Fruit fly (Drosophila melanogaster) whole organism, pupa: ENCODE data around the gene CG42834.

Experiments used
- CG10348 ChIP-seq: fragments of 200-800 bp; sonication (Bioruptor generic); IDR thresholded peaks from 2 replicates; pipeline ENCODE4 v1.3.6; 2022; ENCODE audit warnings: missing biosample characterization, missing genetic modification characterization
- CG12605 ChIP-seq: fragments of 200-800 bp; sonication (Bioruptor generic); IDR thresholded peaks from 2 replicates; pipeline ENCODE4 v1.3.6; 2022; ENCODE audit warnings: missing biosample characterization, missing genetic modification characterization
- CG13204 ChIP-seq: fragments of 200-800 bp; sonication (Bioruptor generic); optimal IDR thresholded peaks from 2 replicates; lab custom pipeline; 2018; ENCODE audit warnings: missing biosample characterization, mild to moderate bottlenecking, missing genetic modification characterization, moderate library complexity
- CG14655 ChIP-seq: fragments of 200-800 bp; sonication (Bioruptor generic); optimal IDR thresholded peaks from 3 replicates; lab custom pipeline; 2017; ENCODE audit warnings: mild to moderate bottlenecking, missing biosample characterization, missing genetic modification reagents, missing genetic modification characterization
- CG15710 ChIP-seq: fragments of 200-800 bp; sonication (Bioruptor generic); optimal IDR thresholded peaks from 2 replicates; lab custom pipeline; 2018; ENCODE audit warnings: missing biosample characterization, mild to moderate bottlenecking, missing genetic modification characterization, moderate library complexity
- CG17806 ChIP-seq: fragments of 200-800 bp; sonication (Bioruptor generic); optimal IDR thresholded peaks from 2 replicates; lab custom pipeline; 2018; ENCODE audit warnings: missing biosample characterization, mild to moderate bottlenecking, missing genetic modification characterization, moderate library complexity
- CG32121 ChIP-seq: fragments of 200-800 bp; sonication (Bioruptor generic); IDR thresholded peaks from 2 replicates; pipeline ENCODE4 v1.3.6; 2022; ENCODE audit warnings: missing biosample characterization, missing genetic modification characterization
- CG34367 ChIP-seq: fragments of 200-800 bp; sonication (Bioruptor generic); optimal IDR thresholded peaks from 2 replicates; lab custom pipeline; 2018; ENCODE audit warnings: missing biosample characterization, mild to moderate bottlenecking, missing genetic modification characterization
- CG4496 ChIP-seq: fragments of 200-800 bp; sonication (Bioruptor generic); IDR thresholded peaks from 3 replicates; pipeline ENCODE4 v1.3.6; 2022; ENCODE audit warnings: missing biosample characterization, missing genetic modification characterization
- CG8159 ChIP-seq: fragments of 200-800 bp; sonication (Bioruptor generic); optimal IDR thresholded peaks from 3 replicates; lab custom pipeline; 2018; ENCODE audit warnings: missing biosample characterization, mild to moderate bottlenecking, missing genetic modification characterization, moderate library complexity
- CG8301 ChIP-seq: fragments of 200-800 bp; sonication (Bioruptor generic); optimal IDR thresholded peaks from 2 replicates; lab custom pipeline; 2018; ENCODE audit warnings: missing biosample characterization, mild to moderate bottlenecking, missing genetic modification characterization
- CG9948 ChIP-seq: fragments of 200-800 bp; sonication (Bioruptor generic); optimal IDR thresholded peaks from 2 replicates; lab custom pipeline; 2018; ENCODE audit warnings: missing biosample characterization, mild to moderate bottlenecking, missing genetic modification characterization, moderate library complexity
- D1 ChIP-seq: fragments of 200-800 bp; sonication (Bioruptor generic); optimal IDR thresholded peaks from 2 replicates; lab custom pipeline; 2018; ENCODE audit warnings: missing biosample characterization, mild to moderate bottlenecking, missing genetic modification characterization, moderate library complexity
- EcR ChIP-seq: fragments of 200-800 bp; sonication (Bioruptor generic); optimal IDR thresholded peaks from 3 replicates; lab custom pipeline; 2019; ENCODE audit warnings: missing biosample characterization, missing genetic modification characterization, mild to moderate bottlenecking, moderate library complexity, missing genetic modification reagents
- Ets98B ChIP-seq: fragments of 200-800 bp; sonication (Bioruptor generic); IDR thresholded peaks from 2 replicates; pipeline ENCODE4 v1.3.6; 2022; ENCODE audit warnings: missing biosample characterization, missing genetic modification characterization
- Pif1A ChIP-seq: fragments of 200-800 bp; sonication (Bioruptor generic); optimal IDR thresholded peaks from 3 replicates; lab custom pipeline; 2016; ENCODE audit warnings: missing biosample characterization, missing genetic modification characterization
- Pif1B ChIP-seq: fragments of 200-800 bp; sonication (Bioruptor generic); optimal IDR thresholded peaks from 3 replicates; lab custom pipeline; 2016; ENCODE audit warnings: missing biosample characterization, missing genetic modification characterization
- Snoo ChIP-seq: fragments of 200-800 bp; sonication (Bioruptor generic); optimal IDR thresholded peaks from 3 replicates; lab custom pipeline; 2017; ENCODE audit warnings: missing biosample characterization, mild to moderate bottlenecking, missing genetic modification characterization, inconsistent platforms
- fd96Ca ChIP-seq: fragments of 200-800 bp; sonication (Bioruptor generic); IDR thresholded peaks from 3 replicates; pipeline ENCODE4 v1.3.6; 2022; ENCODE audit warnings: missing biosample characterization, missing genetic modification characterization
- gl ChIP-seq: fragments of 200-800 bp; sonication (Bioruptor generic); optimal IDR thresholded peaks from 2 replicates; lab custom pipeline; 2018; ENCODE audit warnings: missing biosample characterization, mild to moderate bottlenecking, missing genetic modification characterization
- rn ChIP-seq: fragments of 200-800 bp; sonication (Bioruptor generic); IDR thresholded peaks from 2 replicates; pipeline ENCODE4 v1.3.6; 2022; ENCODE audit warnings: missing biosample characterization, missing genetic modification characterization

The CG42834 gene

DNA sequence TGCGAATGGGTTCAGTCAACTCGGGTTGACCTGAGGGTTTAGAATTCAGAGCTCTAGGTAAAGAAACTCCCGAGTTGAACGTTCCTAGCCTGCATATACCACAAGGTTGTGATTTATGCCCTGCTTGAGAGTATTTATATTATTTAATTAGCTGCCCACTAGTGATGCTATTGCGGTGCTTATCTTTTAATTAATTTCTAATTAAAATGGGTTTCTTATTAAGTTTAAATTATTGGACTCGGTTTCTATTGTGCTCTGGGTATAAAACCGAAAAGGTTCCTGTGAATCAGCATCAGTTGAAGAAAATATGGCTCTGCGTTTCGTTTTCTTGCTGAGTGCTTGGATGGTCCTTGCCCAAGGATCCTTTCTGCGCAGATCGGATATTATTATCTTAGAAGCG is 3.1 kb upstream of the CG42834 start, which contains the start of gene CG5866:
Gene CG5866, plus strand, starts transcription at position 301 of the 400 bp plus-strand sequence.
- TF ChIP-seq CG9948 (tag; lab: Kevin White, UChicago) (no peak), CG32121 (GFP tag; lab: Robert Waterston, UW) (no peak), Pif1A (GFP tag; lab: Kevin White, UChicago) (no peak), CG14655 (no peak), CG17806 (tag; lab: Kevin White, UChicago) (no peak), gl (tag; lab: Kevin White, UChicago) (no peak), rn (GFP tag; lab: Robert Waterston, UW) (no peak), Snoo (tag; lab: Kevin White, UChicago) (no peak), CG34367 (tag; lab: Kevin White, UChicago) (no peak), EcR (no peak), CG8301 (tag; lab: Kevin White, UChicago) (no peak), CG12605 (GFP tag; lab: Robert Waterston, UW) (no peak), Ets98B (no peak), CG15710 (tag; lab: Kevin White, UChicago) (no peak)

- TF ChIP-seq CG14655 (no peak), Pif1A (GFP tag; lab: Kevin White, UChicago) (no peak), CG8159 (tag; lab: Kevin White, UChicago) (no peak), gl (tag; lab: Kevin White, UChicago) (no peak), CG32121 (GFP tag; lab: Robert Waterston, UW) (no peak), CG10348 (GFP tag; lab: Robert Waterston, UW) (no peak), rn (GFP tag; lab: Robert Waterston, UW) (no peak), fd96Ca (GFP tag; lab: Robert Waterston, UW) (no peak), CG34367 (tag; lab: Kevin White, UChicago) (no peak), D1 (tag; lab: Kevin White, UChicago) (no peak), CG12605 (GFP tag; lab: Robert Waterston, UW) (no peak)
- TF ChIP-seq, all 21 proteins: peak for 0
Observed at dm6 chr3R:17417167-17417566, 1.4 kb upstream of the CG42834 start, which contains the start of gene CG33333. Gene CG33333, plus strand, starts transcription at chr3R:17417467.

dm6 chr3R:17420338-17420737 is 1.8 kb downstream of the CG42834 start, which contains the start of gene CG42835:
Gene CG42835, plus strand, starts transcription at chr3R:17420638.
- no peak for TF ChIP-seq EcR

- no peak for TF ChIP-seq CG13204
- no peak for TF ChIP-seq CG10348 (GFP tag; lab: Robert Waterston, UW)
- TF ChIP-seq gl (tag; lab: Kevin White, UChicago): no peak
- no peak for TF ChIP-seq CG9948 (tag; lab: Kevin White, UChicago)
- no peak for TF ChIP-seq CG8301 (tag; lab: Kevin White, UChicago)
- no peak for TF ChIP-seq D1 (tag; lab: Kevin White, UChicago)
- no peak for TF ChIP-seq rn (GFP tag; lab: Robert Waterston, UW)
- no peak for TF ChIP-seq fd96Ca (GFP tag; lab: Robert Waterston, UW)
- TF ChIP-seq CG12605 (GFP tag; lab: Robert Waterston, UW): no peak
- no peak for TF ChIP-seq Ets98B
- no peak for TF ChIP-seq CG15710 (tag; lab: Kevin White, UChicago)
- TF ChIP-seq CG32121 (GFP tag; lab: Robert Waterston, UW): no peak
- TF ChIP-seq CG8159 (tag; lab: Kevin White, UChicago): no peak
- no peak for TF ChIP-seq CG14655
- TF ChIP-seq Pif1B (GFP tag; lab: Kevin White, UChicago): no peak
- TF ChIP-seq CG17806 (tag; lab: Kevin White, UChicago): no peak
- no peak for TF ChIP-seq CG4496
- TF ChIP-seq Snoo (tag; lab: Kevin White, UChicago): no peak
- no peak for TF ChIP-seq EcR
- no peak for TF ChIP-seq CG34367 (tag; lab: Kevin White, UChicago)
Observed at dm6 chr3R:17422102-17422501, 3.5 kb downstream of the CG42834 start, which contains the start of gene CG14332. Gene CG14332, minus strand, starts transcription at chr3R:17422202.

dm6 chr3R:17425417-17425915 is 6.9 kb downstream of the CG42834 start, which contains the start of gene cysu:
Gene cysu, plus strand, starts transcription at chr3R:17425768.
- TF ChIP-seq CG34367 (tag; lab: Kevin White, UChicago) (no peak), CG12605 (GFP tag; lab: Robert Waterston, UW) (no peak), CG9948 (tag; lab: Kevin White, UChicago) (no peak), D1 (tag; lab: Kevin White, UChicago) (no peak), CG15710 (tag; lab: Kevin White, UChicago) (no peak), CG8159 (tag; lab: Kevin White, UChicago) (no peak), CG8301 (tag; lab: Kevin White, UChicago) (no peak), Ets98B (no peak), CG32121 (GFP tag; lab: Robert Waterston, UW) (no peak), EcR (no peak), CG4496 (no peak), CG13204 (no peak), Pif1B (GFP tag; lab: Kevin White, UChicago) (no peak), CG14655 (no peak), CG10348 (GFP tag; lab: Robert Waterston, UW) (no peak), CG17806 (tag; lab: Kevin White, UChicago) (no peak), Snoo (tag; lab: Kevin White, UChicago) (no peak), Pif1A (GFP tag; lab: Kevin White, UChicago) (no peak)

DNA sequence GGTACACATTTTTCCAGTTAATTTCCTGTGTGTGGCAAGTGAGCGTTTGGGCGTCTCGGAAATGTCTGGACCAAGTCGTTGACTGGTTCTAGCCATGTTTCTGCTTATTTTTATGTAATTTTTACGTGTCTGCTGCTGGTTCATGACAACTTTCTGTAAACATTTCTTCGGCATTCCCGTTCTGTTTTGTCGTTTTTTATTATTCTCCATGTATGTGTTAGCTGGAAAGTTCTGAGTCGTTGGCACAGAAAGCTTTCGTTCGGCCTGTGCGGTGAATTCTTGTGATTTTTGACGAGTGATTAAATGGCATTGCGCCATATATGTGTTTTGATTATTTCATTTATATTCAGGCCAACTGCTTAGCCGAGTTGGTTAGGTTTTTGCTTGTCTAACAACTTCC is 7.7 kb downstream of the CG42834 start:
- TF ChIP-seq CG17806 (tag; lab: Kevin White, UChicago) (no peak), Snoo (tag; lab: Kevin White, UChicago) (no peak), Pif1B (GFP tag; lab: Kevin White, UChicago) (no peak), CG9948 (tag; lab: Kevin White, UChicago) (no peak), CG8159 (tag; lab: Kevin White, UChicago) (no peak), CG4496 (no peak), Pif1A (GFP tag; lab: Kevin White, UChicago) (no peak), gl (tag; lab: Kevin White, UChicago) (no peak), CG10348 (GFP tag; lab: Robert Waterston, UW) (no peak), CG12605 (GFP tag; lab: Robert Waterston, UW) (no peak), CG14655 (no peak)
